Worm (Caenorhabditis elegans): Measurements from ENCODE around the gene dct-5.

ce11 chrII:5426470-5426869 lies 10.3 kb downstream of the dct-5 start:
- TF ChIP-seq him-1 (tag; optimal IDR thresholded peaks at IDR 0.05) (no peak), W03F9.2 (tag; optimal IDR thresholded peaks at IDR 0.05) (no peak), dao-5 (tag; optimal IDR thresholded peaks at IDR 0.05) (no peak)
